Fruit fly (Drosophila melanogaster): ENCODE results near the gene CG11164.

DNA sequence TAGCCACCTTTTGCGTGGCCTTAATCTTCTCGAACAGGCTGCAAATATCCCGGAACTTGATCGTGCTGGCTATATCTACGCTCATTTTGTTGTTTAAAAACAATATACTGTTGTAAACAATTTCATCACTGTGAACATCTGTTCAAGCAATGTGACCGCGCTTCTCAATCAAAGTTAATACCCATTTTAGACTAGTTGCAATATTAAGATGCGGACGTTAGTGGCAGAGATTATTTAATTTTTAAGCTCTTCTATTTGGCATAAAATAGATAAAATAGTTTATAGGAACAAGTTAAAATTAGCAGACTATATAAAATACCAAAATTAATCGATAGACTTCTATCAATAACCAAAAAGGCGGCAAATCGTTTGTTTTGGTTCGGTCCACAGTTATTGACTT, at the start of gene CG11164, which contains the start of gene DNAlig4:
- no peak for TF ChIP-seq woc (GFP tag; optimal IDR thresholded peaks at IDR 0.05)
- TF ChIP-seq fru (GFP tag; optimal IDR thresholded peaks at IDR 0.05): no peak
- TF ChIP-seq pan (optimal IDR thresholded peaks at IDR 0.05): no peak
- TF ChIP-seq brk (GFP tag; optimal IDR thresholded peaks at IDR 0.05): no peak
- TF ChIP-seq Dif (GFP tag; optimal IDR thresholded peaks at IDR 0.05; ENCODE audit: partially characterized antibody): no peak
- no peak for TF ChIP-seq OdsH (GFP tag; optimal IDR thresholded peaks at IDR 0.05)
- no peak for TF ChIP-seq Hr78 (GFP tag; optimal IDR thresholded peaks at IDR 0.05)
- TF ChIP-seq psq (GFP tag; optimal IDR thresholded peaks at IDR 0.05): no peak
- TF ChIP-seq Dfd (GFP tag; optimal IDR thresholded peaks at IDR 0.05): no peak
- no peak for TF ChIP-seq Abd-B (GFP tag; optimal IDR thresholded peaks at IDR 0.05)

Data from whole organism, wandering third instar larva.